Worm (Caenorhabditis elegans) whole organism, L3 larva: ENCODE measurements around the gene eri-3.

Experiments
- aly-2 ChIP-seq: fragments of 150-350 bp; optimal IDR thresholded peaks from 2 replicates; lab custom pipeline; 2014; ENCODE audit warnings: missing biosample characterization, missing genetic modification characterization
- ceh-16 ChIP-seq: sonication (generic microtip); optimal IDR thresholded peaks from 2 replicates; lab custom pipeline; 2017; ENCODE audit warnings: missing biosample characterization, missing genetic modification characterization
- ceh-82 ChIP-seq: fragments of 150-350 bp; optimal IDR thresholded peaks from 2 replicates; lab custom pipeline; 2014; ENCODE audit warnings: missing biosample characterization, missing genetic modification characterization
- ceh-9 ChIP-seq: sonication (generic microtip); optimal IDR thresholded peaks from 2 replicates; lab custom pipeline; 2018; ENCODE audit warnings: missing biosample characterization, missing genetic modification characterization
- daf-12 ChIP-seq: fragments of 150-350 bp; optimal IDR thresholded peaks from 2 replicates; lab custom pipeline; 2014; ENCODE audit warnings: missing biosample characterization, missing genetic modification reagents, missing genetic modification characterization
- egl-27 ChIP-seq: sonication (generic microtip); optimal IDR thresholded peaks from 4 replicates; lab custom pipeline; 2017; ENCODE audit warnings: missing biosample characterization, missing genetic modification reagents, missing genetic modification characterization
- egl-5 ChIP-seq: fragments of 150-350 bp; optimal IDR thresholded peaks from 2 replicates; lab custom pipeline; 2017; ENCODE audit warnings: missing biosample characterization, missing genetic modification reagents, missing genetic modification characterization, inconsistent platforms
- elt-2 ChIP-seq: sonication (generic microtip); optimal IDR thresholded peaks from 2 replicates; lab custom pipeline; 2016; ENCODE audit warnings: missing genetic modification reagents, mild to moderate bottlenecking, missing genetic modification characterization, missing compliant biosample characterization
- elt-3 ChIP-seq, 3 experiments: fragments of 150-350 bp in 1 of 3; sonication (generic microtip) in 2 of 3; optimal IDR thresholded peaks; 2 replicates in 2 of 3; 4 replicates in 1 of 3; lab custom pipeline; 2014 to 2017; ENCODE audit warnings: missing biosample characterization in 3 of 3, missing genetic modification characterization in 3 of 3
- eor-1 ChIP-seq, 2 experiments: fragments of 150-350 bp; optimal IDR thresholded peaks; 2 replicates each; lab custom pipeline; 2014 to 2018; ENCODE audit warnings: missing biosample characterization in 2 of 2, missing genetic modification characterization in 2 of 2
- fkh-10 ChIP-seq: sonication (generic microtip); optimal IDR thresholded peaks from 2 replicates; lab custom pipeline; 2017; ENCODE audit warnings: missing biosample characterization, missing genetic modification reagents, missing genetic modification characterization
- fkh-2 ChIP-seq: fragments of 150-350 bp; optimal IDR thresholded peaks from 2 replicates; lab custom pipeline; 2014; ENCODE audit warnings: missing biosample characterization, missing genetic modification reagents, missing genetic modification characterization
- fos-1 ChIP-seq: fragments of 150-350 bp; optimal IDR thresholded peaks from 2 replicates; lab custom pipeline; 2014; ENCODE audit warnings: missing biosample characterization, missing genetic modification characterization
- hmg-11 ChIP-seq: sonication (generic microtip); optimal IDR thresholded peaks from 2 replicates; lab custom pipeline; 2016; ENCODE audit warnings: missing genetic modification characterization, missing compliant biosample characterization
- jun-1 ChIP-seq: fragments of 150-350 bp; optimal IDR thresholded peaks from 2 replicates; lab custom pipeline; 2014; ENCODE audit warnings: missing biosample characterization, missing genetic modification reagents, missing genetic modification characterization
- lin-15B ChIP-seq: fragments of 150-350 bp; optimal IDR thresholded peaks from 2 replicates; lab custom pipeline; 2014; ENCODE audit warnings: missing biosample characterization, missing genetic modification characterization
- lin-39 ChIP-seq: fragments of 150-350 bp; optimal IDR thresholded peaks from 2 replicates; lab custom pipeline; 2018; ENCODE audit warnings: missing biosample characterization, missing genetic modification reagents, missing genetic modification characterization
- mdl-1 ChIP-seq: fragments of 150-350 bp; optimal IDR thresholded peaks from 2 replicates; lab custom pipeline; 2014; ENCODE audit warnings: missing biosample characterization, missing genetic modification characterization
- mml-1 ChIP-seq: fragments of 150-350 bp; sonication (generic microtip); optimal IDR thresholded peaks from 3 replicates; lab custom pipeline; 2014; ENCODE audit warnings: missing biosample characterization, missing genetic modification characterization
- nfya-1 ChIP-seq: sonication (generic microtip); optimal IDR thresholded peaks from 2 replicates; lab custom pipeline; 2017; ENCODE audit warnings: missing genetic modification characterization, mild to moderate bottlenecking, missing compliant biosample characterization, antibody characterized with exemption, moderate library complexity; ENCODE audit not compliant: insufficient read depth
- nhr-11 ChIP-seq: fragments of 150-350 bp; optimal IDR thresholded peaks from 2 replicates; lab custom pipeline; 2014; ENCODE audit warnings: missing biosample characterization, missing genetic modification characterization
- nhr-12 ChIP-seq: fragments of 150-350 bp; optimal IDR thresholded peaks from 2 replicates; lab custom pipeline; 2014; ENCODE audit warnings: missing biosample characterization, missing genetic modification characterization
- nhr-43 ChIP-seq: sonication (generic microtip); optimal IDR thresholded peaks from 2 replicates; lab custom pipeline; 2016; ENCODE audit warnings: mild to moderate bottlenecking, missing genetic modification characterization, missing compliant biosample characterization; ENCODE audit not compliant: poor library complexity, severe bottlenecking
- nhr-67 ChIP-seq: fragments of 150-350 bp; optimal IDR thresholded peaks from 2 replicates; lab custom pipeline; 2014; ENCODE audit warnings: missing biosample characterization, missing genetic modification characterization
- nhr-76 ChIP-seq: fragments of 150-350 bp; sonication (generic microtip); optimal IDR thresholded peaks from 5 replicates; lab custom pipeline; 2014; ENCODE audit warnings: missing biosample characterization, missing genetic modification characterization
- nhr-77 ChIP-seq: fragments of 150-350 bp; optimal IDR thresholded peaks from 2 replicates; lab custom pipeline; 2014; ENCODE audit warnings: missing biosample characterization, missing genetic modification characterization
- pqm-1 ChIP-seq: fragments of 150-350 bp; optimal IDR thresholded peaks from 2 replicates; lab custom pipeline; 2017; ENCODE audit warnings: missing biosample characterization, missing genetic modification characterization, inconsistent platforms
- sea-2 ChIP-seq: fragments of 150-350 bp; sonication (generic microtip); optimal IDR thresholded peaks from 4 replicates; lab custom pipeline; 2014; ENCODE audit warnings: missing biosample characterization, missing genetic modification reagents, missing genetic modification characterization
- tbx-2 ChIP-seq: sonication (generic microtip); optimal IDR thresholded peaks from 2 replicates; lab custom pipeline; 2016; ENCODE audit warnings: mild to moderate bottlenecking, missing genetic modification characterization, missing compliant biosample characterization
- unc-62 ChIP-seq: fragments of 150-350 bp; sonication (generic microtip); optimal IDR thresholded peaks from 4 replicates; lab custom pipeline; 2014; ENCODE audit warnings: missing biosample characterization, missing genetic modification reagents, missing genetic modification characterization
- zag-1 ChIP-seq: fragments of 150-350 bp; optimal IDR thresholded peaks from 2 replicates; lab custom pipeline; 2014; ENCODE audit warnings: missing biosample characterization, missing genetic modification characterization
- ztf-4 ChIP-seq: fragments of 150-350 bp; optimal IDR thresholded peaks from 2 replicates; lab custom pipeline; 2014; ENCODE audit warnings: missing biosample characterization, missing genetic modification characterization

The eri-3 gene

DNA sequence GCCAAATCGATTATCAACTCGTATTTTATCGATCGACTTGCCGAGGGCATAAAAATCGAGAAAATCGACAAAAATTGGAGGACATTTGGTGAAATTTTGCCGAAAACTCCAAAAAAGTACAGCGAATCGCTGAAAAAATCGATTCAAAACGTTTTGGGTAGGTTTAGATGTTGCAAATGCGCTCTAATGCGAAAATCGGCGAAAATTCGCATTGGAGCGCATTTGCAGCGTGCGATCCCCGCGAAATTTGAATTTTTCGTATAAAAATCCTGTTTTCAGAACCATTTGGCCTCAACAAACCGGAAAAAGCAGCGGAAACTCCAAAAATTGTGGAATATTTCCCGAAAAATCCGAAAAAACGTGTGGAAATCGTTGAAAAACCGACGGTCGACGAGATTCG is 3.1 kb downstream of the eri-3 start:
- TF ChIP-seq elt-2 (no peak), egl-5 (no peak), nhr-12 (tag; lab: Kevin White, UChicago) (no peak), hmg-11 (no peak), fkh-10 (GFP tag; lab: Kevin White, UChicago) (no peak), tbx-2 (no peak), nhr-76 (tag; lab: Kevin White, UChicago) (no peak), ceh-9 (tag; lab: Kevin White, UChicago) (no peak), elt-3 (tag; optimal IDR thresholded peaks at IDR 0.05; lab: Kevin White, UChicago) (no peak), jun-1 (tag; lab: Kevin White, UChicago) (no peak)

- no peak for TF ChIP-seq mdl-1 (tag; lab: Kevin White, UChicago)
- no peak for TF ChIP-seq jun-1 (tag; lab: Kevin White, UChicago)
Observed at ce11 chrII:1127676-1128075, 4.3 kb downstream of the eri-3 start, which contains the start of gene taf-6.1. Gene taf-6.1 (plus strand): TSS chrII:1127976.

ce11 chrII:1130241-1130640 is 6.9 kb downstream of the eri-3 start:
- TF ChIP-seq fkh-10 (GFP tag; lab: Kevin White, UChicago) (no peak), eor-1 (tag; optimal IDR thresholded peaks at IDR 0.05; lab: Kevin White, UChicago) (no peak), nhr-11 (no peak), egl-5 (no peak), sea-2 (GFP tag; lab: Kevin White, UChicago) (no peak), lin-15B (tag; lab: Kevin White, UChicago) (no peak)

DNA sequence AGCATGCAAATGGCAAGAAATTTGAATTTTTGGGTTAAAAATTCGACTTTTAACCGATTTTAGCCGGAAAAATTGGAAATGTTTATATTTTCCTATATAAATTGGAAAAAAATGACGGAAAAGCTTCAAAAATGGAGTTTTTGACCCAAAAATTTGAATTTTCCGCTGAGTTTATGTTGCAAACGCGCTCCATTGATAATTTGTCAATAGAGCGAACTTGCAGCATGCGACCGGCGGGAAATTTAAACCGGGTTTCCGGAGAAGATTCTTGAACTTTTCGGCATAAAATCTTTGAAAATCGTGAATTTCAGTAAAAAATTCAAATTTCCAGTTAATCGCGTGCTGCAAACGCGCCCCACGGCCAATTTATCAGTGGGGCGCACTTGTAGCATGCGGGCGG is 8.0 kb downstream of the eri-3 start:
- TF ChIP-seq zag-1 (tag; lab: Kevin White, UChicago) (no peak), nhr-76 (tag; lab: Kevin White, UChicago) (no peak), fos-1 (tag; lab: Kevin White, UChicago) (no peak), ztf-4 (tag; lab: Kevin White, UChicago) (no peak), aly-2 (tag; lab: Kevin White, UChicago) (no peak), nhr-77 (tag; lab: Kevin White, UChicago) (no peak), unc-62 (GFP tag; lab: Kevin White, UChicago) (no peak), nfya-1 (tag; lab: Kevin White, UChicago) (no peak), ceh-16 (tag; lab: Kevin White, UChicago) (no peak)

DNA sequence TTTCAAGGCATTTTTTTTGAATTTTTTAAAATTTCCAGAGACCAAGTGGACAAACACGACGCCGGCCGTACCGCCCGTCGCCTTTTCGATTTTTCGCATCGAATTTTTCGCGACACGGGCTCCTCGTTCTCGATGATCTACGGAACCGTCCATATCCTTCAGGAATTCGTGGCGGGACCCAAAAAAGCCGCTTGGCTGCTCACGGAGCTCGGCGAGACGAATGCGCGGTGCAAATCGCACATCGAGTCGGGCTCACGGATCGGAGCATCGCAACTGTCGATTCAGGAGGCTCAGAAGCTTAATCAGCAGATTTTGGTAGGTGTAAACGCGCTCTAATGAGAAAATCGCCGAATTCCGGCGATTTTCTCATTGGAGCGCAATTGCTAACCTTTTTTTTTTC is 8.5 kb downstream of the eri-3 start:
- TF ChIP-seq nfya-1 (tag; lab: Kevin White, UChicago) (no peak), nhr-43 (no peak), zag-1 (tag; lab: Kevin White, UChicago) (no peak)
- TF ChIP-seq, all 47 proteins: peak for 0

DNA sequence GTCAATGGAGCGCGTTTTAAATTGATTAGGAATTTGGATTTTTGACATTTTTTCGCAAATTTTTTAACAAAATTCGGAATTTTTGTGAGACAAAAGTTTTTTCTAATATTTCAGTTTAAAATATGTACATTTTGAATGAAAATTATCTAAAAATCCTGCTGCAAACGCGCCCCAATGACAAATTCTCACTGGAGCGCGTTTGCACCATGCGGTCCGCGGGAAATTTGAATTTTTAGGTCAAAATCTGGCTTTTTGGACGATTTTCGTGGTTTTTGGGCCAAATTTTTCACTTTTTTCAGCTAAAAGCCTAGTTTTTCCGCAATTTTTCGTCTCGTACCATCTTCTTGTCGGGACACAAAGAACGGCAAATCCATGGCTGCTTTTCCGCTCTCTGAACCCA is 9.4 kb downstream of the eri-3 start:
- no peak for TF ChIP-seq ceh-16 (tag; lab: Kevin White, UChicago)
- TF ChIP-seq fos-1 (tag; lab: Kevin White, UChicago) = no peak
- no peak for TF ChIP-seq mml-1 (tag; lab: Kevin White, UChicago)
- TF ChIP-seq nhr-76 (tag; lab: Kevin White, UChicago) = no peak
- TF ChIP-seq egl-5 = no peak
- no peak for TF ChIP-seq aly-2 (tag; lab: Kevin White, UChicago)
- no peak for TF ChIP-seq daf-12 (tag; lab: Kevin White, UChicago)
- no peak for TF ChIP-seq ceh-82 (tag; lab: Kevin White, UChicago)
- no peak for TF ChIP-seq pqm-1 (tag; lab: Kevin White, UChicago)
- TF ChIP-seq fkh-2 (tag; lab: Kevin White, UChicago) = no peak
- no peak for TF ChIP-seq lin-39 (tag; lab: Kevin White, UChicago)
- no peak for TF ChIP-seq nhr-11
- no peak for TF ChIP-seq hmg-11
- no peak for TF ChIP-seq nhr-67 (tag; lab: Kevin White, UChicago)
- TF ChIP-seq elt-2 = no peak
- no peak for TF ChIP-seq egl-27 (tag; lab: Kevin White, UChicago)
